Worm (Caenorhabditis elegans) whole organism, early embryonic: ENCODE results near the gene bbs-5.

ENCODE experiments used
- B0310.2 ChIP-seq: sonication (generic microtip); optimal IDR thresholded peaks from 2 replicates; lab custom pipeline; 2016; ENCODE audit warnings: mild to moderate bottlenecking, missing genetic modification characterization, missing compliant biosample characterization
- F13C5.2 ChIP-seq: sonication (generic microtip); optimal IDR thresholded peaks from 2 replicates; lab custom pipeline; 2017; ENCODE audit warnings: mild to moderate bottlenecking, missing genetic modification characterization, inconsistent platforms, missing compliant biosample characterization
- aly-1 ChIP-seq: sonication (generic microtip); optimal IDR thresholded peaks from 2 replicates; lab custom pipeline; 2016; ENCODE audit warnings: missing genetic modification characterization, missing compliant biosample characterization
- ama-1 ChIP-seq: fragments of 150-350 bp; optimal IDR thresholded peaks from 2 replicates; lab custom pipeline; 2014
- ceh-13 ChIP-seq: fragments of 200-800 bp; sonication (Bioruptor generic); optimal IDR thresholded peaks from 2 replicates; lab custom pipeline; 2018; ENCODE audit warnings: mild to moderate bottlenecking, missing genetic modification characterization, missing compliant biosample characterization
- ceh-36 ChIP-seq: sonication (generic microtip); optimal IDR thresholded peaks from 2 replicates; lab custom pipeline; 2016; ENCODE audit warnings: missing genetic modification characterization, inconsistent platforms, missing compliant biosample characterization
- ets-7 ChIP-seq: sonication (generic microtip); optimal IDR thresholded peaks from 2 replicates; lab custom pipeline; 2016; ENCODE audit warnings: missing genotype, missing genetic modification characterization, missing compliant biosample characterization
- flt-1 ChIP-seq: fragments of 200-800 bp; sonication (Bioruptor generic); IDR thresholded peaks from 2 replicates; pipeline ENCODE4 v1.3.6; 2022; ENCODE audit warnings: missing genetic modification characterization, missing compliant biosample characterization
- sea-1 ChIP-seq: fragments of 200-800 bp; sonication (Bioruptor generic); conservative IDR thresholded peaks from 2 replicates; pipeline ENCODE4 v1.3.6; 2022; ENCODE audit warnings: missing genetic modification characterization, missing compliant biosample characterization
- tbx-11 ChIP-seq: fragments of 200-800 bp; sonication (Bioruptor generic); IDR thresholded peaks from 2 replicates; pipeline ENCODE4 v1.3.6; 2022; ENCODE audit warnings: missing genetic modification characterization, missing compliant biosample characterization
- tbx-37 ChIP-seq: fragments of 200-800 bp; sonication (Bioruptor generic); conservative IDR thresholded peaks from 2 replicates; pipeline ENCODE4 v1.3.6; 2022; ENCODE audit warnings: missing genetic modification reagents, missing genetic modification characterization, missing compliant biosample characterization
- tra-4 ChIP-seq: sonication (generic microtip); optimal IDR thresholded peaks from 2 replicates; lab custom pipeline; 2017; ENCODE audit warnings: missing genetic modification characterization, missing compliant biosample characterization

DNA sequence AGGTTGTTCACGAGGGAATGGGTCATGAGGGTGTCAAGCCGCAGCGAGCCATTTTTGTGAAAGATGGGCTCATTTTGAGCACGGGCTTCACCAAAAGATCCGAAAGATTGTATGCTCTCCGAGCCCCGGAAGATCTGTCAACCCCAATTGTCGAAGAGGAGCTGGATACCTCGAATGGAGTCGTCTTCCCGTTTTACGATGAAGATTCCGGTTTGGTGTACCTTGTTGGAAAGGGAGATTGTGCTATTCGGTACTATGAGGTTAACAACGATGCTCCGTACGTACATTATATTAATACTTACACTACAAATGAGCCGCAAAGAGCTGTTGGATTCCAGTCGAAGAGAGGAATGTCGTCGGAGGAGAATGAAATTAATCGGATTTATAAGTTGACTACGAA, 10.5 kb downstream of the bbs-5 start:
- TF ChIP-seq B0310.2 (tag; lab: Kevin White, UChicago) (no peak), flt-1 (GFP tag; lab: Robert Waterston, UW) (no peak), tbx-11 (GFP tag; lab: Robert Waterston, UW) (no peak), ets-7 (tag; lab: Kevin White, UChicago) (no peak), sea-1 (GFP tag; lab: Robert Waterston, UW) (no peak), ceh-13 (no peak), ama-1 (lab: Kevin White, UChicago) (no peak), F13C5.2 (tag; lab: Kevin White, UChicago) (no peak), tra-4 (tag; lab: Kevin White, UChicago) (no peak), aly-1 (tag; lab: Kevin White, UChicago) (no peak), ceh-36 (tag; lab: Kevin White, UChicago) (no peak), tbx-37 (GFP tag; lab: Robert Waterston, UW) (no peak)
